Worm (Caenorhabditis elegans) whole organism, L4/young adult: ENCODE data around the gene srz-99.

Experiments used
- dao-5 ChIP-seq: sonication (generic microtip); optimal IDR thresholded peaks from 2 replicates; lab custom pipeline; 2016; ENCODE audit warnings: missing genotype, missing genetic modification characterization, moderate library complexity, missing compliant biosample characterization
- him-1 ChIP-seq: sonication (generic microtip); optimal IDR thresholded peaks from 2 replicates; lab custom pipeline; 2016; ENCODE audit warnings: missing genotype, missing genetic modification reagents, missing genetic modification characterization, missing compliant biosample characterization

- TF ChIP-seq dao-5 (no peak), him-1 (no peak)
Observed at ce11 chrV:16687227-16687626, 42.8 kb upstream of the srz-99 start, which contains the start of gene srz-102.
